Fruit fly (Drosophila melanogaster) whole organism, wandering third instar larva: ENCODE data around the gene Cyfip.

ENCODE experiments used
- CrebA ChIP-seq: fragments of 200-800 bp; sonication (Bioruptor generic); optimal IDR thresholded peaks from 2 replicates; lab custom pipeline; 2016; ENCODE audit warnings: missing biosample characterization, mild to moderate bottlenecking, missing genetic modification characterization, borderline replicate concordance
- GATAd ChIP-seq: sonication (Bioruptor generic); optimal IDR thresholded peaks from 2 replicates; lab custom pipeline; 2016; ENCODE audit warnings: missing biosample characterization, missing genetic modification characterization
- Hr78 ChIP-seq: fragments of >200 bp; optimal IDR thresholded peaks from 2 replicates; lab custom pipeline; 2017; ENCODE audit warnings: missing biosample characterization, missing genetic modification characterization
- Sp1 ChIP-seq: fragments of 200-800 bp; sonication (Bioruptor generic); optimal IDR thresholded peaks from 3 replicates; lab custom pipeline; 2019; ENCODE audit warnings: missing biosample characterization, mild to moderate bottlenecking, missing genetic modification characterization, moderate library complexity
- brk ChIP-seq: fragments of 200-800 bp; sonication (Bioruptor generic); optimal IDR thresholded peaks from 2 replicates; lab custom pipeline; 2016; ENCODE audit warnings: missing biosample characterization, mild to moderate bottlenecking, missing genetic modification characterization
- foxo ChIP-seq, 2 experiments: fragments of 200-800 bp; sonication (Bioruptor generic); optimal IDR thresholded peaks; 2 replicates in 1 of 2; 3 replicates in 1 of 2; lab custom pipeline; 2016 to 2017; ENCODE audit warnings: missing biosample characterization in 2 of 2, missing genetic modification characterization in 2 of 2
- lola ChIP-seq: fragments of >200 bp; optimal IDR thresholded peaks from 2 replicates; lab custom pipeline; 2017; ENCODE audit warnings: missing biosample characterization, missing genetic modification characterization
- pan ChIP-seq: fragments of >200 bp; optimal IDR thresholded peaks from 2 replicates; lab custom pipeline; 2017
- psq ChIP-seq: fragments of 200-800 bp; sonication (Bioruptor generic); optimal IDR thresholded peaks from 3 replicates; lab custom pipeline; 2017; ENCODE audit warnings: missing biosample characterization, mild to moderate bottlenecking, missing genetic modification characterization, moderate library complexity

dm6 chr3R:15350993-15351426 lies 17.9 kb downstream of the Cyfip start, which contains the start of the genes Trs33 and Tmtc4:
- TF ChIP-seq Sp1 (GFP tag; lab: Kevin White, UChicago) (peak; percentile 29), lola (GFP tag; lab: Kevin White, UChicago) (no peak), brk (GFP tag; lab: Kevin White, UChicago) (no peak), foxo (GFP tag; optimal IDR thresholded peaks at IDR 0.05; lab: Kevin White, UChicago) (peak in 1 of 2 experiments; percentile 66), psq (GFP tag; lab: Kevin White, UChicago) (peak; percentile 51), GATAd (no peak), CrebA (no peak), Hr78 (GFP tag; lab: Kevin White, UChicago) (no peak), pan (lab: Kevin White, UChicago) (no peak)
